Fruit fly (Drosophila melanogaster): ENCODE data around the gene CG13084.

DNA sequence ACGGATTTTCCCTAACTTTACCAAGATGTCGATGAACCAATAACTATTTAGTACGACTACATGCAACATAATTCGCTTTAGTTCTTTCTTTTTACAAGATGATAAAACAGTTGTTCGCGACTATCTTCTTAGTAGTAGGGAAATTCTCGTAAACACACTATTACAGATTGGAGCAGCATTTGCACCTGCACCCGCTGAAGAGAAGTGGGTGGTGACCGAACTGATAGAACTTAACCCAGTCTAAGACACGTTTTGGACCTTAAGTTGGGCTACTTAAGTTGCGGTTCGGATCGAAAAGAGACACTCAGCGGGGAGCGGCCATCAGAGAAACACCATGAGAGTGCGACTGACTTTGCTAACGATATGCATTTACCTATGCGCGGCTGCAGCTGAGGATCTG is 2.5 kb downstream of the CG13084 start, which contains the start of gene CG13083:
- TF ChIP-seq CG8478 (optimal IDR thresholded peaks at IDR 0.05) = no peak
- no peak for TF ChIP-seq CTCF (optimal IDR thresholded peaks at IDR 0.05)
